Worm (Caenorhabditis elegans) whole organism, L1 larva: ENCODE data around the gene sid-2.

Source experiments
- C04F5.9 ChIP-seq: sonication (generic microtip); optimal IDR thresholded peaks from 2 replicates; lab custom pipeline; 2016; ENCODE audit warnings: missing genetic modification characterization, missing compliant biosample characterization
- C16A3.4 ChIP-seq: fragments of 150-350 bp; optimal IDR thresholded peaks from 2 replicates; lab custom pipeline; 2014; ENCODE audit warnings: missing biosample characterization, missing genetic modification characterization
- F16B12.6 ChIP-seq: fragments of 150-350 bp; optimal IDR thresholded peaks from 2 replicates; lab custom pipeline; 2014; ENCODE audit warnings: missing biosample characterization, missing genetic modification characterization
- Y116A8C.19 ChIP-seq: sonication (generic microtip); optimal IDR thresholded peaks from 2 replicates; lab custom pipeline; 2016; ENCODE audit warnings: missing compliant biosample characterization, missing genetic modification characterization, borderline replicate concordance
- aha-1 ChIP-seq: fragments of 150-350 bp; optimal IDR thresholded peaks from 2 replicates; lab custom pipeline; 2014; ENCODE audit warnings: missing biosample characterization, missing genetic modification characterization
- blmp-1 ChIP-seq: fragments of 150-350 bp; optimal IDR thresholded peaks from 2 replicates; lab custom pipeline; 2014; ENCODE audit warnings: missing biosample characterization, missing genetic modification characterization
- ceh-8 ChIP-seq: fragments of 200-800 bp; sonication (Bioruptor generic); optimal IDR thresholded peaks from 2 replicates; lab custom pipeline; 2018; ENCODE audit warnings: mild to moderate bottlenecking, missing genetic modification characterization, moderate library complexity, missing compliant biosample characterization
- ceh-82 ChIP-seq, 3 experiments: fragments of 150-350 bp in 1 of 3; sonication (generic microtip) in 2 of 3; optimal IDR thresholded peaks; 2 replicates each; lab custom pipeline; 2014 to 2017; ENCODE audit warnings: missing biosample characterization in 3 of 3, missing genetic modification characterization in 3 of 3
- dpl-1 ChIP-seq, 3 experiments: fragments of 150-350 bp in 2 of 3; sonication (generic microtip) in 1 of 3; optimal IDR thresholded peaks; 2 replicates each; lab custom pipeline; 2014 to 2017; ENCODE audit warnings: missing biosample characterization in 3 of 3, missing genetic modification characterization in 3 of 3, missing genetic modification reagents in 3 of 3
- dsc-1 ChIP-seq: sonication (generic microtip); optimal IDR thresholded peaks from 2 replicates; lab custom pipeline; 2016; ENCODE audit warnings: mild to moderate bottlenecking, missing genetic modification characterization, missing compliant biosample characterization
- efl-1 ChIP-seq, 4 experiments: fragments of 150-350 bp; optimal IDR thresholded peaks in 3 of 4; peaks in 1 of 4; 1 replicate in 1 of 4; 2 replicates in 3 of 4; lab custom pipeline; 2014; ENCODE audit warnings: missing biosample characterization in 2 of 4, missing genetic modification characterization in 2 of 4, missing genetic modification reagents in 2 of 4
- efl-3 ChIP-seq: fragments of 200-800 bp; sonication (Bioruptor generic); optimal IDR thresholded peaks from 2 replicates; lab custom pipeline; 2018; ENCODE audit warnings: mild to moderate bottlenecking, missing genetic modification characterization, missing compliant biosample characterization
- egl-13 ChIP-seq: sonication (generic microtip); optimal IDR thresholded peaks from 2 replicates; lab custom pipeline; 2016; ENCODE audit warnings: missing genotype, missing genetic modification reagents, missing genetic modification characterization, missing compliant biosample characterization
- egl-27 ChIP-seq, 2 experiments: fragments of 150-350 bp in 1 of 2; sonication (generic microtip); optimal IDR thresholded peaks; 3 replicates each; lab custom pipeline; 2017 to 2018; ENCODE audit warnings: missing biosample characterization in 2 of 2, missing genetic modification characterization in 2 of 2, missing genetic modification reagents in 2 of 2
- elt-2 ChIP-seq: sonication (generic microtip); optimal IDR thresholded peaks from 2 replicates; lab custom pipeline; 2016; ENCODE audit warnings: missing genetic modification characterization, mild to moderate bottlenecking, inconsistent platforms, missing compliant biosample characterization, missing genetic modification reagents
- fkh-4 ChIP-seq: sonication (generic microtip); optimal IDR thresholded peaks from 2 replicates; lab custom pipeline; 2016; ENCODE audit warnings: missing compliant biosample characterization, missing genetic modification characterization, borderline replicate concordance
- fkh-8 ChIP-seq: sonication (generic microtip); optimal IDR thresholded peaks from 2 replicates; lab custom pipeline; 2016; ENCODE audit warnings: mild to moderate bottlenecking, missing genetic modification characterization, missing compliant biosample characterization
- fos-1 ChIP-seq: fragments of 150-350 bp; optimal IDR thresholded peaks from 2 replicates; lab custom pipeline; 2014; ENCODE audit warnings: missing biosample characterization, missing genetic modification characterization
- hlh-17 ChIP-seq: fragments of 200-800 bp; sonication (Bioruptor generic); optimal IDR thresholded peaks from 2 replicates; lab custom pipeline; 2018; ENCODE audit warnings: missing genetic modification characterization, mild to moderate bottlenecking, missing compliant biosample characterization, moderate library complexity, borderline replicate concordance
- hlh-4 ChIP-seq: sonication (generic microtip); optimal IDR thresholded peaks from 2 replicates; lab custom pipeline; 2016; ENCODE audit warnings: mild to moderate bottlenecking, missing genetic modification characterization, missing compliant biosample characterization
- hpl-2 ChIP-seq: fragments of 150-350 bp; optimal IDR thresholded peaks from 2 replicates; lab custom pipeline; 2014; ENCODE audit warnings: missing biosample characterization, missing genetic modification reagents, missing genetic modification characterization
- irx-1 ChIP-seq: sonication (generic microtip); optimal IDR thresholded peaks from 2 replicates; lab custom pipeline; 2016; ENCODE audit warnings: missing genetic modification characterization, missing compliant biosample characterization
- jun-1 ChIP-seq: fragments of 150-350 bp; optimal IDR thresholded peaks from 2 replicates; lab custom pipeline; 2014; ENCODE audit warnings: missing biosample characterization, missing genetic modification reagents, missing genetic modification characterization
- lin-13 ChIP-seq: fragments of 150-350 bp; optimal IDR thresholded peaks from 2 replicates; lab custom pipeline; 2014; ENCODE audit warnings: missing biosample characterization, missing genetic modification reagents, missing genetic modification characterization
- lin-15B ChIP-seq: fragments of 150-350 bp; sonication (generic microtip); optimal IDR thresholded peaks from 3 replicates; lab custom pipeline; 2014; ENCODE audit warnings: missing biosample characterization, missing genetic modification characterization
- lin-35 ChIP-seq, 2 experiments: fragments of 150-350 bp; optimal IDR thresholded peaks; 2 replicates each; lab custom pipeline; 2014; ENCODE audit warnings: missing biosample characterization in 2 of 2, missing genetic modification characterization in 2 of 2, missing genetic modification reagents in 2 of 2
- lin-39 ChIP-seq: fragments of 150-350 bp; optimal IDR thresholded peaks from 2 replicates; lab custom pipeline; 2014; ENCODE audit warnings: missing biosample characterization, missing genetic modification reagents, missing genetic modification characterization
- lir-3 ChIP-seq: sonication (generic microtip); optimal IDR thresholded peaks from 2 replicates; lab custom pipeline; 2016; ENCODE audit warnings: mild to moderate bottlenecking, missing genetic modification characterization, moderate library complexity, missing compliant biosample characterization; ENCODE audit not compliant: poor library complexity
- mdl-1 ChIP-seq, 2 experiments: fragments of 150-350 bp; optimal IDR thresholded peaks; 2 replicates each; lab custom pipeline; 2014 to 2017; ENCODE audit warnings: missing biosample characterization in 2 of 2, missing genetic modification characterization in 2 of 2, inconsistent platforms in 1 of 2
- mef-2 ChIP-seq: fragments of 150-350 bp; optimal IDR thresholded peaks from 2 replicates; lab custom pipeline; 2014; ENCODE audit warnings: missing biosample characterization, missing genetic modification characterization
- nhr-11 ChIP-seq: fragments of 150-350 bp; optimal IDR thresholded peaks from 2 replicates; lab custom pipeline; 2014; ENCODE audit warnings: missing biosample characterization, missing genetic modification characterization
- nhr-19 ChIP-seq: fragments of 200-800 bp; sonication (Bioruptor generic); conservative IDR thresholded peaks from 2 replicates; pipeline ENCODE4 v1.3.6; 2022; ENCODE audit warnings: missing genetic modification characterization, missing compliant biosample characterization
- nhr-20 ChIP-seq: sonication (generic microtip); optimal IDR thresholded peaks from 2 replicates; lab custom pipeline; 2016; ENCODE audit warnings: mild to moderate bottlenecking, missing genetic modification characterization, missing compliant biosample characterization
- nhr-28 ChIP-seq: fragments of 150-350 bp; optimal IDR thresholded peaks from 2 replicates; lab custom pipeline; 2014; ENCODE audit warnings: missing biosample characterization, missing genetic modification characterization
- nhr-47 ChIP-seq: sonication (generic microtip); optimal IDR thresholded peaks from 2 replicates; lab custom pipeline; 2016; ENCODE audit warnings: mild to moderate bottlenecking, missing genetic modification characterization, moderate library complexity, missing compliant biosample characterization
- nhr-76 ChIP-seq: sonication (generic microtip); optimal IDR thresholded peaks from 2 replicates; lab custom pipeline; 2017; ENCODE audit warnings: missing biosample characterization, missing genetic modification characterization
- nhr-77 ChIP-seq: fragments of 150-350 bp; optimal IDR thresholded peaks from 2 replicates; lab custom pipeline; 2014; ENCODE audit warnings: missing biosample characterization, missing genetic modification characterization
- nhr-84 ChIP-seq: sonication (generic microtip); optimal IDR thresholded peaks from 2 replicates; lab custom pipeline; 2017; ENCODE audit warnings: missing biosample characterization, missing genetic modification characterization
- nhr-85 ChIP-seq: sonication (generic microtip); peaks from one replicate; lab custom pipeline; 2016; ENCODE audit warnings: missing genetic modification characterization, inconsistent platforms, missing compliant biosample characterization
- nhr-90 ChIP-seq: sonication (generic microtip); optimal IDR thresholded peaks from 2 replicates; lab custom pipeline; 2016; ENCODE audit warnings: mild to moderate bottlenecking, missing genetic modification characterization, missing compliant biosample characterization; ENCODE audit not compliant: poor library complexity
- pax-3 ChIP-seq: fragments of 200-800 bp; sonication (Bioruptor generic); optimal IDR thresholded peaks from 2 replicates; lab custom pipeline; 2018; ENCODE audit warnings: mild to moderate bottlenecking, missing genetic modification characterization, moderate library complexity, missing compliant biosample characterization
- pqm-1 ChIP-seq: sonication (generic microtip); optimal IDR thresholded peaks from 3 replicates; lab custom pipeline; 2017; ENCODE audit warnings: missing biosample characterization, missing genetic modification characterization
- rnt-1 ChIP-seq: sonication (generic microtip); optimal IDR thresholded peaks from 2 replicates; lab custom pipeline; 2016; ENCODE audit warnings: mild to moderate bottlenecking, missing genetic modification characterization, moderate library complexity, missing compliant biosample characterization
- sup-37 ChIP-seq: fragments of 200-800 bp; sonication (Bioruptor generic); optimal IDR thresholded peaks from 2 replicates; lab custom pipeline; 2018; ENCODE audit warnings: mild to moderate bottlenecking, missing genetic modification characterization, missing compliant biosample characterization
- tbx-2 ChIP-seq: sonication (generic microtip); optimal IDR thresholded peaks from 2 replicates; lab custom pipeline; 2016; ENCODE audit warnings: missing genetic modification characterization, missing compliant biosample characterization
- tlp-1 ChIP-seq: fragments of 150-350 bp; optimal IDR thresholded peaks from 2 replicates; lab custom pipeline; 2014; ENCODE audit warnings: missing biosample characterization, missing genetic modification characterization
- unc-130 ChIP-seq: fragments of 150-350 bp; optimal IDR thresholded peaks from 2 replicates; lab custom pipeline; 2017; ENCODE audit warnings: missing biosample characterization, missing genetic modification characterization, inconsistent platforms
- unc-30 ChIP-seq: sonication (generic microtip); optimal IDR thresholded peaks from 2 replicates; lab custom pipeline; 2017; ENCODE audit warnings: missing biosample characterization, missing genetic modification characterization
- vab-15 ChIP-seq: sonication (generic microtip); optimal IDR thresholded peaks from 2 replicates; lab custom pipeline; 2017; ENCODE audit warnings: missing genotype, mild to moderate bottlenecking, missing genetic modification characterization, missing compliant biosample characterization
- xbp-1 ChIP-seq: sonication (generic microtip); optimal IDR thresholded peaks from 2 replicates; lab custom pipeline; 2016; ENCODE audit warnings: missing genetic modification characterization, missing compliant biosample characterization
- zip-4 ChIP-seq: fragments of 200-800 bp; sonication (Bioruptor generic); optimal IDR thresholded peaks from 2 replicates; lab custom pipeline; 2018; ENCODE audit warnings: mild to moderate bottlenecking, missing genetic modification characterization, moderate library complexity, missing compliant biosample characterization
- ztf-11 ChIP-seq, 2 experiments: sonication (generic microtip); optimal IDR thresholded peaks; 2 replicates each; lab custom pipeline; 2016 to 2017; ENCODE audit warnings: missing genetic modification characterization in 2 of 2, missing biosample characterization in 1 of 2, missing compliant biosample characterization in 1 of 2
- ztf-4 ChIP-seq: fragments of 150-350 bp; optimal IDR thresholded peaks from 2 replicates; lab custom pipeline; 2014; ENCODE audit warnings: missing biosample characterization, missing genetic modification characterization

The sid-2 gene

ce11 chrIII:13697822-13698221 is 18.6 kb downstream of the sid-2 start:
- TF ChIP-seq nhr-11 (tag; lab: Kevin White, UChicago) (no peak), irx-1 (tag; lab: Kevin White, UChicago) (no peak), efl-3 (GFP tag; lab: Kevin White, UChicago) (no peak), pqm-1 (tag; lab: Kevin White, UChicago) (no peak), nhr-47 (tag; lab: Kevin White, UChicago) (peak; percentile 35), aha-1 (tag; lab: Kevin White, UChicago) (no peak), jun-1 (tag; lab: Kevin White, UChicago) (no peak), C16A3.4 (tag; lab: Kevin White, UChicago) (no peak), vab-15 (no peak), egl-27 (tag; optimal IDR thresholded peaks at IDR 0.05; lab: Kevin White, UChicago) (no peak), nhr-85 (tag; lab: Kevin White, UChicago) (no peak), tbx-2 (tag; lab: Kevin White, UChicago) (peak; percentile 29), lin-15B (tag; lab: Kevin White, UChicago) (no peak), hlh-4 (tag; lab: Kevin White, UChicago) (no peak), nhr-90 (tag; lab: Kevin White, UChicago) (no peak), hlh-17 (GFP tag; lab: Kevin White, UChicago) (no peak), egl-13 (tag; lab: Kevin White, UChicago) (no peak), lin-13 (GFP tag; lab: Kevin White, UChicago) (no peak), dpl-1 (GFP tag; optimal IDR thresholded peaks at IDR 0.05; lab: Kevin White, UChicago) (peak in 1 of 3 experiments; percentile 0), ztf-4 (tag; lab: Kevin White, UChicago) (no peak), nhr-84 (tag; lab: Kevin White, UChicago) (no peak), rnt-1 (tag; lab: Kevin White, UChicago) (no peak), C04F5.9 (no peak), ztf-11 (tag; optimal IDR thresholded peaks at IDR 0.05; lab: Kevin White, UChicago) (peak in 1 of 2 experiments; percentile 16), ceh-82 (tag; optimal IDR thresholded peaks at IDR 0.05; lab: Kevin White, UChicago) (no peak), fos-1 (tag; lab: Kevin White, UChicago) (no peak), hpl-2 (GFP tag; lab: Kevin White, UChicago) (no peak), sup-37 (GFP tag; lab: Kevin White, UChicago) (no peak), blmp-1 (tag; lab: Kevin White, UChicago) (no peak), dsc-1 (tag; lab: Kevin White, UChicago) (peak; percentile 9), fkh-4 (tag; lab: Kevin White, UChicago) (no peak), nhr-76 (tag; lab: Kevin White, UChicago) (no peak), tlp-1 (tag; lab: Kevin White, UChicago) (no peak), ceh-8 (GFP tag; lab: Kevin White, UChicago) (no peak), xbp-1 (no peak), unc-30 (tag; lab: Kevin White, UChicago) (no peak), nhr-20 (no peak), Y116A8C.19 (tag; lab: Kevin White, UChicago) (no peak), lir-3 (tag; lab: Kevin White, UChicago) (no peak), nhr-28 (tag; lab: Kevin White, UChicago) (no peak), nhr-19 (no peak), mef-2 (tag; lab: Kevin White, UChicago) (no peak), fkh-8 (tag; lab: Kevin White, UChicago) (no peak), F16B12.6 (tag; lab: Kevin White, UChicago) (no peak), lin-35 (GFP tag; optimal IDR thresholded peaks at IDR 0.05; lab: Kevin White, UChicago) (no peak), efl-1 (optimal IDR thresholded peaks at IDR 0.05; lab: Kevin White, UChicago) (peak in 1 of 2 experiments; percentile 2), efl-1 (GFP tag; optimal IDR thresholded peaks at IDR 0.05 in 1 of 2; lab: Kevin White, UChicago) (peak in 1 of 2 experiments; percentile 89), mdl-1 (tag; optimal IDR thresholded peaks at IDR 0.05; lab: Kevin White, UChicago) (no peak), lin-39 (no peak), nhr-77 (no peak), zip-4 (GFP tag; lab: Kevin White, UChicago) (no peak), unc-130 (tag; lab: Kevin White, UChicago) (no peak), elt-2 (tag; lab: Kevin White, UChicago) (no peak), pax-3 (tag; lab: Kevin White, UChicago) (no peak)
